Worm (Caenorhabditis elegans): ENCODE measurements around the gene dhs-16.

The dhs-16 gene

ce11 chrV:6017630-6018029 lies 34.1 kb downstream of the dhs-16 start, which contains the start of the genes rpt-2 and aps-1 (continued):
- no peak for TF ChIP-seq unc-62 (GFP tag; optimal IDR thresholded peaks at IDR 0.05)
- no peak for TF ChIP-seq vab-15 (tag; optimal IDR thresholded peaks at IDR 0.05)
- TF ChIP-seq irx-1 (tag; optimal IDR thresholded peaks at IDR 0.05): peak; percentile 81
- TF ChIP-seq ztf-4 (tag; optimal IDR thresholded peaks at IDR 0.05): peak; percentile 40
- TF ChIP-seq mep-1 (tag; optimal IDR thresholded peaks at IDR 0.05): peak; percentile 96
- no peak for TF ChIP-seq ceh-63 (GFP tag; optimal IDR thresholded peaks at IDR 0.05)
- no peak for TF ChIP-seq nhr-12 (tag; optimal IDR thresholded peaks at IDR 0.05)
- peak; percentile 77 for TF ChIP-seq isw-1 (GFP tag; IDR thresholded peaks at IDR 0.05)
- peak; percentile 94 for TF ChIP-seq C16A3.4 (tag; optimal IDR thresholded peaks at IDR 0.05)
- TF ChIP-seq grh-1 (GFP tag; IDR thresholded peaks at IDR 0.05): peak; percentile 44; the same call in 1 of the 2 replicates
- no peak for TF ChIP-seq ets-5 (GFP tag; IDR thresholded peaks at IDR 0.05)

- TF ChIP-seq zip-4 (GFP tag; optimal IDR thresholded peaks at IDR 0.05) (no peak), nhr-71 (tag; optimal IDR thresholded peaks at IDR 0.05) (peak; percentile 16), ama-1 (optimal IDR thresholded peaks at IDR 0.05) (peak; percentile 85), elt-2 (tag; optimal IDR thresholded peaks at IDR 0.05) (peak; percentile 13)
These were observed 35.5 kb downstream of the dhs-16 start, which contains the start of gene picc-1 for ce11 chrV:6018944-6019450. Gene picc-1, plus strand, starts transcription at chrV:6018994.

ce11 chrV:6022076-6022475 lies 38.5 kb downstream of the dhs-16 start:
- TF ChIP-seq nhr-85 (tag) (peak; percentile 3), snu-23 (GFP tag; optimal IDR thresholded peaks at IDR 0.05) (no peak), blmp-1 (tag; optimal IDR thresholded peaks at IDR 0.05) (peak; percentile 17)

- peak; percentile 89 for TF ChIP-seq lin-14 (GFP tag; optimal IDR thresholded peaks at IDR 0.05)
- TF ChIP-seq nhr-19 (GFP tag; conservative IDR thresholded peaks at IDR 0.05): no peak
- TF ChIP-seq rnt-1 (tag; optimal IDR thresholded peaks at IDR 0.05): peak; percentile 15
- TF ChIP-seq aha-1 (tag; optimal IDR thresholded peaks at IDR 0.05): no peak
- TF ChIP-seq lsy-2 (tag; optimal IDR thresholded peaks at IDR 0.05): peak in 1 of 2 experiments; percentile 40
- TF ChIP-seq fos-1 (tag; optimal IDR thresholded peaks at IDR 0.05): no peak
- TF ChIP-seq ets-5 (GFP tag; IDR thresholded peaks at IDR 0.05): no peak
- no peak for TF ChIP-seq zip-4 (GFP tag; optimal IDR thresholded peaks at IDR 0.05)
- no peak for TF ChIP-seq hpl-2 (GFP tag; optimal IDR thresholded peaks at IDR 0.05)
- TF ChIP-seq ceh-82 (tag; optimal IDR thresholded peaks at IDR 0.05): peak in 1 of 3 experiments; percentile 22
- TF ChIP-seq lin-35 (GFP tag; optimal IDR thresholded peaks at IDR 0.05): peak in 1 of 2 experiments; percentile 1
- peak; percentile 57 for TF ChIP-seq pag-3 (tag; optimal IDR thresholded peaks at IDR 0.05; ENCODE audit: borderline replicate concordance, insufficient read depth)
- peak; percentile 8 for TF ChIP-seq snpc-4 (tag; optimal IDR thresholded peaks at IDR 0.05)
- TF ChIP-seq fkh-8 (tag; optimal IDR thresholded peaks at IDR 0.05): peak; percentile 16
- peak; percentile 33 for TF ChIP-seq nhr-71 (tag; optimal IDR thresholded peaks at IDR 0.05)
- TF ChIP-seq ceh-90 (tag; optimal IDR thresholded peaks at IDR 0.05): no peak
- TF ChIP-seq tbx-2 (tag; optimal IDR thresholded peaks at IDR 0.05): peak; percentile 6
- TF ChIP-seq mep-1 (tag; optimal IDR thresholded peaks at IDR 0.05): no peak
- TF ChIP-seq nhr-47 (tag; optimal IDR thresholded peaks at IDR 0.05): peak; percentile 22
- TF ChIP-seq snu-23 (GFP tag; optimal IDR thresholded peaks at IDR 0.05): peak; percentile 1
- TF ChIP-seq efl-1 (optimal IDR thresholded peaks at IDR 0.05): peak; percentile 11 to 12
- peak in 1 of 2 experiments; percentile 19 for TF ChIP-seq efl-1 (GFP tag; optimal IDR thresholded peaks at IDR 0.05 in 1 of 2)
These were observed 47.0 kb downstream of the dhs-16 start for ce11 chrV:6030559-6030975.

ce11 chrV:6031585-6031984 lies 48.0 kb downstream of the dhs-16 start:
- TF ChIP-seq nhr-71 (tag; optimal IDR thresholded peaks at IDR 0.05) (peak; percentile 36), pqm-1 (tag; optimal IDR thresholded peaks at IDR 0.05) (no peak), fkh-8 (tag; optimal IDR thresholded peaks at IDR 0.05) (peak; percentile 67), lin-14 (GFP tag; optimal IDR thresholded peaks at IDR 0.05) (peak; percentile 74), tbx-2 (tag; optimal IDR thresholded peaks at IDR 0.05) (peak; percentile 49), sox-4 (tag; optimal IDR thresholded peaks at IDR 0.05) (no peak), nhr-47 (tag; optimal IDR thresholded peaks at IDR 0.05) (peak; percentile 39)

Data from whole organism, L1 larva.